Fruit fly (Drosophila melanogaster): ENCODE results near the gene CG32219.

Gene CG32219

dm6 chr3L:19928435-19929011 is 22.4 kb downstream of the CG32219 start, which contains the start of the genes CG8004 and RhoGDI (continued):
- TF ChIP-seq wor (GFP tag; IDR thresholded peaks at IDR 0.05): no peak
- TF ChIP-seq CG11398 (GFP tag; optimal IDR thresholded peaks at IDR 0.05): peak; percentile 44
- 0 out of 2 replicates have a peak, but pooled peaks have one; percentile 40 for TF ChIP-seq Awh (GFP tag; IDR thresholded peaks at IDR 0.05)
- peak; percentile 96 for TF ChIP-seq Med (GFP tag)
- TF ChIP-seq NFAT (GFP tag; IDR thresholded peaks at IDR 0.05): peak; percentile 35; the same call in 1 of the 2 replicates
- no peak for TF ChIP-seq inv (GFP tag; IDR thresholded peaks at IDR 0.05; ENCODE audit: partially characterized antibody)
- TF ChIP-seq h (optimal IDR thresholded peaks at IDR 0.05): no peak
- TF ChIP-seq CG6813 (GFP tag; optimal IDR thresholded peaks at IDR 0.05): no peak
- no peak for TF ChIP-seq run (tag; optimal IDR thresholded peaks at IDR 0.05)
- TF ChIP-seq Neu2 (GFP tag; optimal IDR thresholded peaks at IDR 0.05; ENCODE audit: borderline replicate concordance): no peak
- TF ChIP-seq Dip3 (GFP tag; optimal IDR thresholded peaks at IDR 0.05): peak; percentile 67
- TF ChIP-seq Adf1 (GFP tag; IDR thresholded peaks at IDR 0.05): no peak
- TF ChIP-seq CG10959 (GFP tag; IDR thresholded peaks at IDR 0.05): no peak
- TF ChIP-seq stc (GFP tag; IDR thresholded peaks at IDR 0.05): 0 out of 2 replicates have a peak, but pooled peaks have one; percentile 19
- peak; percentile 41 for TF ChIP-seq ab (GFP tag; optimal IDR thresholded peaks at IDR 0.05)
- TF ChIP-seq CG4820 (GFP tag; optimal IDR thresholded peaks at IDR 0.05): peak; percentile 53
- TF ChIP-seq CG1602 (GFP tag; optimal IDR thresholded peaks at IDR 0.05): peak; percentile 63
- no peak for TF ChIP-seq prd (optimal IDR thresholded peaks at IDR 0.05)
- TF ChIP-seq prd (GFP tag; IDR thresholded peaks at IDR 0.05): peak; percentile 74
- TF ChIP-seq CG16815 (GFP tag; optimal IDR thresholded peaks at IDR 0.05): no peak
- peak; percentile 78 for TF ChIP-seq CG10267 (tag; optimal IDR thresholded peaks at IDR 0.05)
- TF ChIP-seq Dad (GFP tag; optimal IDR thresholded peaks at IDR 0.05): peak; percentile 67
- peak; percentile 29 for TF ChIP-seq CG18599 (GFP tag; optimal IDR thresholded peaks at IDR 0.05)
- no peak for TF ChIP-seq Hr78 (GFP tag; optimal IDR thresholded peaks at IDR 0.05)
- TF ChIP-seq CG12769 (tag; optimal IDR thresholded peaks at IDR 0.05): peak; percentile 59
- TF ChIP-seq Side (GFP tag; optimal IDR thresholded peaks at IDR 0.05): peak; percentile 69
- TF ChIP-seq C15 (GFP tag; IDR thresholded peaks at IDR 0.05): 0 out of 3 replicates have a peak, but pooled peaks have one; percentile 19
- no peak for TF ChIP-seq H15 (GFP tag; IDR thresholded peaks at IDR 0.05)
- TF ChIP-seq CG17385 (GFP tag; optimal IDR thresholded peaks at IDR 0.05): peak; percentile 45
- TF ChIP-seq CG10321 (GFP tag; IDR thresholded peaks at IDR 0.05): no peak
- TF ChIP-seq gsb-n (tag; optimal IDR thresholded peaks at IDR 0.05): no peak
- no peak for TF ChIP-seq wek (GFP tag; optimal IDR thresholded peaks at IDR 0.05)
- TF ChIP-seq CG6272 (GFP tag; IDR thresholded peaks at IDR 0.05): no peak
- TF ChIP-seq nau (GFP tag; optimal IDR thresholded peaks at IDR 0.05): no peak
- peak; percentile 32 for TF ChIP-seq CG3995 (GFP tag; optimal IDR thresholded peaks at IDR 0.05)
- no peak for TF ChIP-seq org-1 (GFP tag; optimal IDR thresholded peaks at IDR 0.05)
- no peak for TF ChIP-seq Nf-YA (GFP tag; IDR thresholded peaks at IDR 0.05)
- peak; percentile 90 for TF ChIP-seq gfzf (GFP tag; optimal IDR thresholded peaks at IDR 0.05)
- peak; percentile 59 for TF ChIP-seq Ssrp (tag; optimal IDR thresholded peaks at IDR 0.05)
- no peak for TF ChIP-seq CG3065 (GFP tag; optimal IDR thresholded peaks at IDR 0.05)
- TF ChIP-seq tna (GFP tag; IDR thresholded peaks at IDR 0.05; ENCODE audit: partially characterized antibody): no peak
- no peak for TF ChIP-seq ham (GFP tag; IDR thresholded peaks at IDR 0.05)
- TF ChIP-seq CG17802 (tag; optimal IDR thresholded peaks at IDR 0.05): peak; percentile 79
- no peak for TF ChIP-seq cad (GFP tag; optimal IDR thresholded peaks at IDR 0.05)
- peak; percentile 47 for TF ChIP-seq fu2 (GFP tag; optimal IDR thresholded peaks at IDR 0.05)
- TF ChIP-seq CG42726 (GFP tag; IDR thresholded peaks at IDR 0.05; ENCODE audit: partially characterized antibody): no peak
- TF ChIP-seq Abd-B (GFP tag; optimal IDR thresholded peaks at IDR 0.05): peak; percentile 62
- TF ChIP-seq CG11504 (tag; optimal IDR thresholded peaks at IDR 0.05): peak; percentile 67
- TF ChIP-seq CG16863 (GFP tag; optimal IDR thresholded peaks at IDR 0.05): peak; percentile 66
- TF ChIP-seq btn (GFP tag; optimal IDR thresholded peaks at IDR 0.05): no peak
- TF ChIP-seq shn (GFP tag; optimal IDR thresholded peaks at IDR 0.05): peak; percentile 63

Measured in whole organism, embryonic.